Fruit fly (Drosophila melanogaster): ENCODE measurements around the gene CG9692.
A peak's percentile ranks its signal among the peaks of the same experiment; 100 is the strongest.

Gene CG9692

DNA sequence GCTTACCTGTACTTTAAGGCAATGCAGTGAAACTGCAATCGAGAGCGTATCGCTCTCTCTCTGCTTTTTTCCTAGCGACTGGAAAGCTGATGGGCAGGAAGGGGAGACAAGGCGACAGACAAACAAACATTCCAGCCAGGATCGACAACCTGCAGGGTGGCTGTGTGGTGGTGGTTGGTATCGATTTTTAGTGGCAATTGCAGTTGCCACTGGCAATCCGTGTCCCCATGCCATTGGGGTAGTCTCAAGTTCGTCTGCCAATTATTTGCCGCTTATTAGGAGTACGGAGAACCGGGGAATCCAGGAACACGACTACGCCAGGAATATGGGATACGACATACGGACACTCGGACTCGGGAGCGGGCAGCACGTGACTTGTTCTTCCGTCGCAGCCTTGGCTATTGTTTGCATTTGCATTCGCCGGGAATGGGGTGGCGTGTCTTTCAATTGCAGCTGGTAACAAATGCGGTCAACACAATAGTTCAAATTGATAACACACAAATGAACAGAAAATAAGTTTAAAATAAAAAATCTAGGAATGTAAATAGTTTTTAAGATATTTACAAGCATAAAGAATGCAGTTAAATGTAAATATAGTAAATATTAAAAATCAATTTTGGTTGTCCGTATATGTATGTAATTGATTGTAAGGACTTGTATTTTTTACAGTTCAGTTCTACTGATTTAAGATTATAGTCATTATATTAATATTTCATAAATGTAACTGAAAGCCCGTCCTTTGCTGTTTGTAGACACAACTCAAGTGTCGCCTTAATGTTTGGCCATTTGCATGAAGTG lies 42.0 kb downstream of the CG9692 start (continued):
- TF ChIP-seq croc (GFP tag; conservative IDR thresholded peaks at IDR 0.05) (no peak), CG30431 (GFP tag; optimal IDR thresholded peaks at IDR 0.05) (no peak), onecut (GFP tag; IDR thresholded peaks at IDR 0.05) (peak; percentile 95), CG10321 (GFP tag; IDR thresholded peaks at IDR 0.05) (no peak), CG14710 (tag; optimal IDR thresholded peaks at IDR 0.05) (peak; percentile 9), CG13287 (GFP tag; IDR thresholded peaks at IDR 0.05; ENCODE audit: partially characterized antibody) (no peak), CG15073 (GFP tag; optimal IDR thresholded peaks at IDR 0.05) (no peak), CG2712 (tag; optimal IDR thresholded peaks at IDR 0.05) (peak; percentile 37), pnt (GFP tag; optimal IDR thresholded peaks at IDR 0.05) (no peak), CG16779 (GFP tag; IDR thresholded peaks at IDR 0.05) (no peak), CG13123 (GFP tag; optimal IDR thresholded peaks at IDR 0.05) (no peak), Sin3A (optimal IDR thresholded peaks at IDR 0.05) (no peak), CG17359 (tag; optimal IDR thresholded peaks at IDR 0.05) (peak; percentile 38), bbx (GFP tag; IDR thresholded peaks at IDR 0.05; ENCODE audit: partially characterized antibody) (no peak), fd96Cb (tag; optimal IDR thresholded peaks at IDR 0.05) (peak; percentile 33), CG2202 (tag; optimal IDR thresholded peaks at IDR 0.05) (no peak), dysf (GFP tag; IDR thresholded peaks at IDR 0.05) (no peak), Dip2 (GFP tag; IDR thresholded peaks at IDR 0.05) (no peak), row (GFP tag; IDR thresholded peaks at IDR 0.05) (no peak), dmrt11E (tag; optimal IDR thresholded peaks at IDR 0.05) (peak; percentile 24), HLH4C (GFP tag; IDR thresholded peaks at IDR 0.05; ENCODE audit: partially characterized antibody) (no peak), CG4328 (GFP tag; optimal IDR thresholded peaks at IDR 0.05) (no peak), Opbp (GFP tag; IDR thresholded peaks at IDR 0.05; ENCODE audit: partially characterized antibody) (no peak), HHEX (GFP tag; optimal IDR thresholded peaks at IDR 0.05) (no peak), repo (GFP tag; optimal IDR thresholded peaks at IDR 0.05) (no peak), eyg (GFP tag; optimal IDR thresholded peaks at IDR 0.05) (no peak), crc (GFP tag; optimal IDR thresholded peaks at IDR 0.05) (no peak), dan (GFP tag; IDR thresholded peaks at IDR 0.05) (no peak), ATbp (GFP tag; optimal IDR thresholded peaks at IDR 0.05) (peak; percentile 17), CG15601 (tag; optimal IDR thresholded peaks at IDR 0.05) (peak; percentile 2), CG12391 (tag; optimal IDR thresholded peaks at IDR 0.05) (peak; percentile 7), jigr1 (GFP tag; IDR thresholded peaks at IDR 0.05) (no peak), lilli (GFP tag; optimal IDR thresholded peaks at IDR 0.05) (no peak), CG7556 (GFP tag; optimal IDR thresholded peaks at IDR 0.05) (peak; percentile 2), CG1024 (GFP tag; IDR thresholded peaks at IDR 0.05) (no peak), ci (GFP tag; IDR thresholded peaks at IDR 0.05) (no peak), CG17802 (tag; optimal IDR thresholded peaks at IDR 0.05) (no peak), CG11504 (tag; optimal IDR thresholded peaks at IDR 0.05) (peak; percentile 57), CG13424 (tag; optimal IDR thresholded peaks at IDR 0.05) (no peak), CG43689 (GFP tag; IDR thresholded peaks at IDR 0.05) (no peak), ttk (GFP tag; IDR thresholded peaks at IDR 0.05) (no peak), p53 (GFP tag; optimal IDR thresholded peaks at IDR 0.05) (no peak), CG9876 (GFP tag; optimal IDR thresholded peaks at IDR 0.05) (no peak), mam (GFP tag; optimal IDR thresholded peaks at IDR 0.05) (no peak), CG10267 (tag; optimal IDR thresholded peaks at IDR 0.05) (peak; percentile 59), Atf-2 (GFP tag; optimal IDR thresholded peaks at IDR 0.05) (no peak), Nf-YC (tag; optimal IDR thresholded peaks at IDR 0.05) (no peak), CG33213 (GFP tag; optimal IDR thresholded peaks at IDR 0.05) (no peak), CG5180 (GFP tag; optimal IDR thresholded peaks at IDR 0.05) (no peak), hb (GFP tag; IDR thresholded peaks at IDR 0.05; ENCODE audit: partially characterized antibody) (no peak)

All from whole organism, embryonic.